Worm (Caenorhabditis elegans) whole organism, late embryonic: ENCODE measurements around the gene sdz-24.

Experiments used
- C08G9.2 ChIP-seq: sonication (generic microtip); optimal IDR thresholded peaks from 2 replicates; lab custom pipeline; 2016; ENCODE audit warnings: mild to moderate bottlenecking, missing genetic modification characterization, moderate library complexity, missing compliant biosample characterization
- F13H6.1 ChIP-seq: sonication (generic microtip); optimal IDR thresholded peaks from 2 replicates; lab custom pipeline; 2016; ENCODE audit warnings: missing genetic modification characterization, missing compliant biosample characterization
- K09A11.1 ChIP-seq: sonication (generic microtip); optimal IDR thresholded peaks from 2 replicates; lab custom pipeline; 2017; ENCODE audit warnings: antibody characterized with exemption, mild to moderate bottlenecking, missing genetic modification characterization, missing compliant biosample characterization; ENCODE audit not compliant: insufficient read depth
- T23F11.4 ChIP-seq: fragments of 200-800 bp; sonication (Bioruptor generic); optimal IDR thresholded peaks from 2 replicates; lab custom pipeline; 2018; ENCODE audit warnings: mild to moderate bottlenecking, missing genetic modification characterization, missing compliant biosample characterization
- Y22D7AL.16 ChIP-seq: sonication (generic microtip); optimal IDR thresholded peaks from 2 replicates; lab custom pipeline; 2016; ENCODE audit warnings: missing genetic modification characterization, missing compliant biosample characterization
- ahr-1 ChIP-seq: sonication (generic microtip); optimal IDR thresholded peaks from 2 replicates; lab custom pipeline; 2016; ENCODE audit warnings: missing genetic modification characterization, missing compliant biosample characterization
- ama-1 ChIP-seq: fragments of 150-350 bp; optimal IDR thresholded peaks from 2 replicates; lab custom pipeline; 2014
- ceh-18 ChIP-seq: sonication (generic microtip); optimal IDR thresholded peaks from 2 replicates; lab custom pipeline; 2016; ENCODE audit warnings: missing genetic modification characterization, missing compliant biosample characterization
- ceh-2 ChIP-seq: sonication (generic microtip); optimal IDR thresholded peaks from 2 replicates; lab custom pipeline; 2016; ENCODE audit warnings: missing genotype, missing genetic modification characterization, missing compliant biosample characterization
- ceh-22 ChIP-seq: sonication (generic microtip); optimal IDR thresholded peaks from 2 replicates; lab custom pipeline; 2017; ENCODE audit warnings: missing biosample characterization, missing genetic modification characterization
- ceh-30 ChIP-seq: fragments of 150-350 bp; optimal IDR thresholded peaks from 2 replicates; lab custom pipeline; 2014; ENCODE audit warnings: missing biosample characterization, missing genetic modification characterization
- ceh-31 ChIP-seq: sonication (generic microtip); optimal IDR thresholded peaks from 2 replicates; lab custom pipeline; 2016; ENCODE audit warnings: missing genetic modification characterization, missing compliant biosample characterization
- ceh-48 ChIP-seq: sonication (generic microtip); optimal IDR thresholded peaks from 2 replicates; lab custom pipeline; 2016; ENCODE audit warnings: missing genetic modification characterization, inconsistent platforms, missing compliant biosample characterization
- ceh-6 ChIP-seq: fragments of 200-800 bp; sonication (Bioruptor generic); optimal IDR thresholded peaks from 2 replicates; lab custom pipeline; 2018; ENCODE audit warnings: mild to moderate bottlenecking, missing genetic modification characterization, missing compliant biosample characterization
- ceh-9 ChIP-seq: sonication (generic microtip); optimal IDR thresholded peaks from 2 replicates; lab custom pipeline; 2016; ENCODE audit warnings: mild to moderate bottlenecking, missing genetic modification characterization, inconsistent platforms, missing compliant biosample characterization
- che-1 ChIP-seq: sonication (generic microtip); optimal IDR thresholded peaks from 2 replicates; lab custom pipeline; 2016; ENCODE audit warnings: mild to moderate bottlenecking, missing genetic modification characterization, missing compliant biosample characterization
- ets-4 ChIP-seq: sonication (generic microtip); optimal IDR thresholded peaks from 2 replicates; lab custom pipeline; 2016; ENCODE audit warnings: missing genetic modification characterization, missing compliant biosample characterization
- eyg-1 ChIP-seq: sonication (generic microtip); optimal IDR thresholded peaks from 2 replicates; lab custom pipeline; 2016; ENCODE audit warnings: missing genotype, missing genetic modification characterization, missing compliant biosample characterization
- fkh-10 ChIP-seq: fragments of 150-350 bp; optimal IDR thresholded peaks from 2 replicates; lab custom pipeline; 2014; ENCODE audit warnings: missing biosample characterization, missing genetic modification reagents, missing genetic modification characterization
- hlh-13 ChIP-seq: fragments of 200-800 bp; sonication (Bioruptor generic); optimal IDR thresholded peaks from 2 replicates; lab custom pipeline; 2018; ENCODE audit warnings: mild to moderate bottlenecking, missing genetic modification characterization, missing compliant biosample characterization
- hlh-15 ChIP-seq: sonication (generic microtip); optimal IDR thresholded peaks from 2 replicates; lab custom pipeline; 2016; ENCODE audit warnings: missing genetic modification characterization, missing compliant biosample characterization
- hlh-30 ChIP-seq: sonication (generic microtip); optimal IDR thresholded peaks from 2 replicates; lab custom pipeline; 2017; ENCODE audit warnings: antibody characterized with exemption, missing genetic modification characterization, missing compliant biosample characterization; ENCODE audit not compliant: insufficient read depth
- madf-2 ChIP-seq: sonication (generic microtip); optimal IDR thresholded peaks from 2 replicates; lab custom pipeline; 2017; ENCODE audit warnings: missing genetic modification characterization, missing compliant biosample characterization
- mec-3 ChIP-seq: sonication (generic microtip); optimal IDR thresholded peaks from 2 replicates; lab custom pipeline; 2016; ENCODE audit warnings: borderline replicate concordance, missing genetic modification characterization, missing compliant biosample characterization
- nhr-232 ChIP-seq: sonication (generic microtip); optimal IDR thresholded peaks from 2 replicates; lab custom pipeline; 2016; ENCODE audit warnings: missing genetic modification characterization, missing compliant biosample characterization
- pag-3 ChIP-seq: sonication (generic microtip); optimal IDR thresholded peaks from 2 replicates; lab custom pipeline; 2016; ENCODE audit warnings: missing compliant biosample characterization, missing genetic modification characterization, borderline replicate concordance
- pha-4 ChIP-seq: fragments of 150-350 bp; optimal IDR thresholded peaks from 2 replicates; lab custom pipeline; 2018; ENCODE audit warnings: missing biosample characterization, missing genetic modification reagents, missing genetic modification characterization
- ref-2 ChIP-seq: sonication (generic microtip); optimal IDR thresholded peaks from 2 replicates; lab custom pipeline; 2016; ENCODE audit warnings: missing genetic modification characterization, missing compliant biosample characterization
- rnt-1 ChIP-seq: sonication (generic microtip); optimal IDR thresholded peaks from 2 replicates; lab custom pipeline; 2016; ENCODE audit warnings: missing genetic modification characterization, missing compliant biosample characterization
- sdc-2 ChIP-seq: sonication (generic microtip); optimal IDR thresholded peaks from 2 replicates; lab custom pipeline; 2016; ENCODE audit warnings: missing genotype, missing genetic modification characterization, missing compliant biosample characterization
- tbx-7 ChIP-seq: sonication (generic microtip); optimal IDR thresholded peaks from 2 replicates; lab custom pipeline; 2016; ENCODE audit warnings: missing genotype, missing genetic modification characterization, missing compliant biosample characterization
- ttx-3 ChIP-seq: sonication (generic microtip); optimal IDR thresholded peaks from 2 replicates; lab custom pipeline; 2016; ENCODE audit warnings: missing genetic modification reagents, missing genetic modification characterization, missing compliant biosample characterization
- unc-55 ChIP-seq: sonication (generic microtip); optimal IDR thresholded peaks from 2 replicates; lab custom pipeline; 2017; ENCODE audit warnings: missing biosample characterization, missing genetic modification reagents, missing genetic modification characterization
- ztf-16 ChIP-seq: sonication (generic microtip); optimal IDR thresholded peaks from 2 replicates; lab custom pipeline; 2017; ENCODE audit warnings: missing genetic modification characterization, missing compliant biosample characterization

Gene sdz-24

ce11 chrII:661696-662095, 3.2 kb downstream of the sdz-24 start, which contains the start of gene sri-45:
Gene sri-45, minus strand, starts transcription at chrII:661796.
- no peak for TF ChIP-seq tbx-7 (tag; lab: Kevin White, UChicago)
- no peak for TF ChIP-seq ceh-2 (tag; lab: Kevin White, UChicago)
- TF ChIP-seq hlh-30 = no peak
- TF ChIP-seq Y22D7AL.16 (tag; lab: Kevin White, UChicago) = no peak
- TF ChIP-seq ceh-48 = no peak
- no peak for TF ChIP-seq ceh-30 (tag; lab: Kevin White, UChicago)
- no peak for TF ChIP-seq ttx-3
- no peak for TF ChIP-seq ref-2 (tag; lab: Kevin White, UChicago)
- no peak for TF ChIP-seq madf-2 (tag; lab: Kevin White, UChicago)
- no peak for TF ChIP-seq T23F11.4
- TF ChIP-seq ceh-18 (tag; lab: Kevin White, UChicago) = no peak
- no peak for TF ChIP-seq fkh-10
- no peak for TF ChIP-seq F13H6.1 (tag; lab: Kevin White, UChicago)
- TF ChIP-seq nhr-232 (tag; lab: Kevin White, UChicago) = no peak

ce11 chrII:667864-668263, 9.4 kb downstream of the sdz-24 start:
- TF ChIP-seq ceh-2 (tag; lab: Kevin White, UChicago) (no peak), ceh-6 (no peak), K09A11.1 (tag; lab: Kevin White, UChicago) (no peak), T23F11.4 (no peak)
- TF ChIP-seq, all 69 proteins: peak for 0

ce11 chrII:671025-671424, 12.6 kb downstream of the sdz-24 start, which contains the start of gene sri-46:
Gene sri-46, minus strand, starts transcription at chrII:671125.
- TF ChIP-seq ref-2 (tag; lab: Kevin White, UChicago) (no peak), unc-55 (GFP tag; lab: Kevin White, UChicago) (no peak), ceh-9 (tag; lab: Kevin White, UChicago) (no peak), eyg-1 (no peak), che-1 (tag; lab: Kevin White, UChicago) (no peak), T23F11.4 (no peak), ceh-31 (tag; lab: Kevin White, UChicago) (no peak), ahr-1 (tag; lab: Kevin White, UChicago) (no peak), ama-1 (lab: Kevin White, UChicago) (no peak), ceh-22 (tag; lab: Kevin White, UChicago) (no peak)

ce11 chrII:674116-674515, 15.6 kb downstream of the sdz-24 start, which contains the start of gene Y39F10C.3:
Gene Y39F10C.3, plus strand, starts transcription at chrII:674416.
- TF ChIP-seq K09A11.1 (tag; lab: Kevin White, UChicago) (no peak), C08G9.2 (tag; lab: Kevin White, UChicago) (no peak), che-1 (tag; lab: Kevin White, UChicago) (no peak), mec-3 (tag; lab: Kevin White, UChicago) (no peak), rnt-1 (tag; lab: Kevin White, UChicago) (no peak), ztf-16 (no peak)

ce11 chrII:675303-675702, 16.8 kb downstream of the sdz-24 start, which contains the start of gene Y39F10C.1:
Gene Y39F10C.1, plus strand, starts transcription at chrII:675603.
- TF ChIP-seq unc-55 (GFP tag; lab: Kevin White, UChicago) (no peak), ceh-48 (no peak), hlh-30 (no peak), madf-2 (tag; lab: Kevin White, UChicago) (no peak), pag-3 (tag; lab: Kevin White, UChicago) (no peak), fkh-10 (no peak), pha-4 (tag; lab: Kevin White, UChicago) (no peak)

ce11 chrII:675822-676221, 17.4 kb downstream of the sdz-24 start:
- TF ChIP-seq ceh-31 (tag; lab: Kevin White, UChicago) (no peak), ahr-1 (tag; lab: Kevin White, UChicago) (no peak), ets-4 (tag; lab: Kevin White, UChicago) (no peak), tbx-7 (tag; lab: Kevin White, UChicago) (no peak), hlh-15 (tag; lab: Kevin White, UChicago) (no peak), madf-2 (tag; lab: Kevin White, UChicago) (no peak), hlh-13 (GFP tag; lab: Kevin White, UChicago) (no peak), ztf-16 (no peak), K09A11.1 (tag; lab: Kevin White, UChicago) (no peak), sdc-2 (no peak), che-1 (tag; lab: Kevin White, UChicago) (no peak)
